Worm (Caenorhabditis elegans) whole organism, L1 larva: Measurements from ENCODE around the gene egl-27.
A peak's percentile ranks its signal among the peaks of the same experiment; 100 is the strongest.

Experiments used
- C04F5.9 ChIP-seq: sonication (generic microtip); optimal IDR thresholded peaks from 2 replicates; lab custom pipeline; 2016; ENCODE audit warnings: missing genetic modification characterization, missing compliant biosample characterization
- C16A3.4 ChIP-seq: fragments of 150-350 bp; optimal IDR thresholded peaks from 2 replicates; lab custom pipeline; 2014; ENCODE audit warnings: missing biosample characterization, missing genetic modification characterization
- F16B12.6 ChIP-seq: fragments of 150-350 bp; optimal IDR thresholded peaks from 2 replicates; lab custom pipeline; 2014; ENCODE audit warnings: missing biosample characterization, missing genetic modification characterization
- aha-1 ChIP-seq: fragments of 150-350 bp; optimal IDR thresholded peaks from 2 replicates; lab custom pipeline; 2014; ENCODE audit warnings: missing biosample characterization, missing genetic modification characterization
- ama-1 ChIP-seq: fragments of 150-350 bp; optimal IDR thresholded peaks from 2 replicates; lab custom pipeline; 2014
- blmp-1 ChIP-seq: fragments of 150-350 bp; optimal IDR thresholded peaks from 2 replicates; lab custom pipeline; 2014; ENCODE audit warnings: missing biosample characterization, missing genetic modification characterization
- ceh-63 ChIP-seq: fragments of 200-800 bp; sonication (Bioruptor generic); optimal IDR thresholded peaks from 2 replicates; lab custom pipeline; 2018; ENCODE audit warnings: mild to moderate bottlenecking, missing genetic modification characterization, missing compliant biosample characterization
- ceh-88 ChIP-seq: fragments of 200-800 bp; sonication (Bioruptor generic); IDR thresholded peaks from 2 replicates; pipeline ENCODE4 v1.3.6; 2022; ENCODE audit warnings: missing genetic modification characterization, missing compliant biosample characterization
- ces-1 ChIP-seq: fragments of 150-350 bp; optimal IDR thresholded peaks from 2 replicates; lab custom pipeline; 2014; ENCODE audit warnings: missing biosample characterization, missing genetic modification reagents, missing genetic modification characterization
- dpl-1 ChIP-seq, 3 experiments: fragments of 150-350 bp in 2 of 3; sonication (generic microtip) in 1 of 3; optimal IDR thresholded peaks; 2 replicates each; lab custom pipeline; 2014 to 2017; ENCODE audit warnings: missing biosample characterization in 3 of 3, missing genetic modification characterization in 3 of 3, missing genetic modification reagents in 3 of 3
- dsc-1 ChIP-seq: sonication (generic microtip); optimal IDR thresholded peaks from 2 replicates; lab custom pipeline; 2016; ENCODE audit warnings: mild to moderate bottlenecking, missing genetic modification characterization, missing compliant biosample characterization
- efl-1 ChIP-seq, 4 experiments: fragments of 150-350 bp; optimal IDR thresholded peaks in 3 of 4; peaks in 1 of 4; 1 replicate in 1 of 4; 2 replicates in 3 of 4; lab custom pipeline; 2014; ENCODE audit warnings: missing biosample characterization in 2 of 4, missing genetic modification characterization in 2 of 4, missing genetic modification reagents in 2 of 4
- egl-13 ChIP-seq: sonication (generic microtip); optimal IDR thresholded peaks from 2 replicates; lab custom pipeline; 2016; ENCODE audit warnings: missing genotype, missing genetic modification reagents, missing genetic modification characterization, missing compliant biosample characterization
- egl-27 ChIP-seq, 2 experiments: fragments of 150-350 bp in 1 of 2; sonication (generic microtip); optimal IDR thresholded peaks; 3 replicates each; lab custom pipeline; 2017 to 2018; ENCODE audit warnings: missing biosample characterization in 2 of 2, missing genetic modification characterization in 2 of 2, missing genetic modification reagents in 2 of 2
- elt-2 ChIP-seq: sonication (generic microtip); optimal IDR thresholded peaks from 2 replicates; lab custom pipeline; 2016; ENCODE audit warnings: missing genetic modification characterization, mild to moderate bottlenecking, inconsistent platforms, missing compliant biosample characterization, missing genetic modification reagents
- fkh-4 ChIP-seq: sonication (generic microtip); optimal IDR thresholded peaks from 2 replicates; lab custom pipeline; 2016; ENCODE audit warnings: missing compliant biosample characterization, missing genetic modification characterization, borderline replicate concordance
- fkh-8 ChIP-seq: sonication (generic microtip); optimal IDR thresholded peaks from 2 replicates; lab custom pipeline; 2016; ENCODE audit warnings: mild to moderate bottlenecking, missing genetic modification characterization, missing compliant biosample characterization
- grh-1 ChIP-seq: fragments of 200-800 bp; sonication (Bioruptor generic); IDR thresholded peaks from 2 replicates; pipeline ENCODE4 v1.3.6; 2022; ENCODE audit warnings: missing genetic modification reagents, missing genetic modification characterization, missing compliant biosample characterization
- hlh-17 ChIP-seq: fragments of 200-800 bp; sonication (Bioruptor generic); optimal IDR thresholded peaks from 2 replicates; lab custom pipeline; 2018; ENCODE audit warnings: missing genetic modification characterization, mild to moderate bottlenecking, missing compliant biosample characterization, moderate library complexity, borderline replicate concordance
- hlh-4 ChIP-seq: sonication (generic microtip); optimal IDR thresholded peaks from 2 replicates; lab custom pipeline; 2016; ENCODE audit warnings: mild to moderate bottlenecking, missing genetic modification characterization, missing compliant biosample characterization
- hpl-2 ChIP-seq: fragments of 150-350 bp; optimal IDR thresholded peaks from 2 replicates; lab custom pipeline; 2014; ENCODE audit warnings: missing biosample characterization, missing genetic modification reagents, missing genetic modification characterization
- irx-1 ChIP-seq: sonication (generic microtip); optimal IDR thresholded peaks from 2 replicates; lab custom pipeline; 2016; ENCODE audit warnings: missing genetic modification characterization, missing compliant biosample characterization
- jun-1 ChIP-seq: fragments of 150-350 bp; optimal IDR thresholded peaks from 2 replicates; lab custom pipeline; 2014; ENCODE audit warnings: missing biosample characterization, missing genetic modification reagents, missing genetic modification characterization
- lin-13 ChIP-seq: fragments of 150-350 bp; optimal IDR thresholded peaks from 2 replicates; lab custom pipeline; 2014; ENCODE audit warnings: missing biosample characterization, missing genetic modification reagents, missing genetic modification characterization
- lin-14 ChIP-seq: fragments of 200-800 bp; sonication (Bioruptor generic); optimal IDR thresholded peaks from 2 replicates; lab custom pipeline; 2018; ENCODE audit warnings: mild to moderate bottlenecking, missing genetic modification characterization, moderate library complexity, missing compliant biosample characterization
- lin-35 ChIP-seq, 2 experiments: fragments of 150-350 bp; optimal IDR thresholded peaks; 2 replicates each; lab custom pipeline; 2014; ENCODE audit warnings: missing biosample characterization in 2 of 2, missing genetic modification characterization in 2 of 2, missing genetic modification reagents in 2 of 2
- lir-3 ChIP-seq: sonication (generic microtip); optimal IDR thresholded peaks from 2 replicates; lab custom pipeline; 2016; ENCODE audit warnings: mild to moderate bottlenecking, missing genetic modification characterization, moderate library complexity, missing compliant biosample characterization; ENCODE audit not compliant: poor library complexity
- lsy-2 ChIP-seq, 2 experiments: fragments of 150-350 bp; optimal IDR thresholded peaks; 2 replicates each; lab custom pipeline; 2014; ENCODE audit warnings: missing biosample characterization in 2 of 2, missing genetic modification characterization in 2 of 2
- mdl-1 ChIP-seq, 2 experiments: fragments of 150-350 bp; optimal IDR thresholded peaks; 2 replicates each; lab custom pipeline; 2014 to 2017; ENCODE audit warnings: missing biosample characterization in 2 of 2, missing genetic modification characterization in 2 of 2, inconsistent platforms in 1 of 2
- nhr-20 ChIP-seq: sonication (generic microtip); optimal IDR thresholded peaks from 2 replicates; lab custom pipeline; 2016; ENCODE audit warnings: mild to moderate bottlenecking, missing genetic modification characterization, missing compliant biosample characterization
- nhr-237 ChIP-seq: fragments of 150-350 bp; optimal IDR thresholded peaks from 2 replicates; lab custom pipeline; 2014; ENCODE audit warnings: missing biosample characterization, missing genetic modification characterization
- nhr-47 ChIP-seq: sonication (generic microtip); optimal IDR thresholded peaks from 2 replicates; lab custom pipeline; 2016; ENCODE audit warnings: mild to moderate bottlenecking, missing genetic modification characterization, moderate library complexity, missing compliant biosample characterization
- nhr-71 ChIP-seq: sonication (generic microtip); optimal IDR thresholded peaks from 2 replicates; lab custom pipeline; 2016; ENCODE audit warnings: mild to moderate bottlenecking, missing genetic modification characterization, moderate library complexity, missing compliant biosample characterization
- nhr-84 ChIP-seq: sonication (generic microtip); optimal IDR thresholded peaks from 2 replicates; lab custom pipeline; 2017; ENCODE audit warnings: missing biosample characterization, missing genetic modification characterization
- nhr-85 ChIP-seq: sonication (generic microtip); peaks from one replicate; lab custom pipeline; 2016; ENCODE audit warnings: missing genetic modification characterization, inconsistent platforms, missing compliant biosample characterization
- nhr-90 ChIP-seq: sonication (generic microtip); optimal IDR thresholded peaks from 2 replicates; lab custom pipeline; 2016; ENCODE audit warnings: mild to moderate bottlenecking, missing genetic modification characterization, missing compliant biosample characterization; ENCODE audit not compliant: poor library complexity
- skn-1 ChIP-seq: fragments of 150-350 bp; optimal IDR thresholded peaks from 2 replicates; lab custom pipeline; 2014; ENCODE audit warnings: missing biosample characterization, missing genetic modification characterization
- snpc-4 ChIP-seq: fragments of 150-350 bp; optimal IDR thresholded peaks from 2 replicates; lab custom pipeline; 2014; ENCODE audit warnings: missing biosample characterization, missing genetic modification characterization
- snu-23 ChIP-seq: sonication (generic microtip); optimal IDR thresholded peaks from 2 replicates; lab custom pipeline; 2016; ENCODE audit warnings: missing genetic modification characterization, missing compliant biosample characterization
- sox-4 ChIP-seq: sonication (generic microtip); optimal IDR thresholded peaks from 2 replicates; lab custom pipeline; 2016; ENCODE audit warnings: missing genetic modification characterization, missing compliant biosample characterization
- sptf-1 ChIP-seq: fragments of 150-350 bp; optimal IDR thresholded peaks from 2 replicates; lab custom pipeline; 2014; ENCODE audit warnings: missing biosample characterization, missing genetic modification characterization
- sup-37 ChIP-seq: fragments of 200-800 bp; sonication (Bioruptor generic); optimal IDR thresholded peaks from 2 replicates; lab custom pipeline; 2018; ENCODE audit warnings: mild to moderate bottlenecking, missing genetic modification characterization, missing compliant biosample characterization
- tbx-2 ChIP-seq: sonication (generic microtip); optimal IDR thresholded peaks from 2 replicates; lab custom pipeline; 2016; ENCODE audit warnings: missing genetic modification characterization, missing compliant biosample characterization
- unc-130 ChIP-seq: fragments of 150-350 bp; optimal IDR thresholded peaks from 2 replicates; lab custom pipeline; 2017; ENCODE audit warnings: missing biosample characterization, missing genetic modification characterization, inconsistent platforms
- unc-30 ChIP-seq: sonication (generic microtip); optimal IDR thresholded peaks from 2 replicates; lab custom pipeline; 2017; ENCODE audit warnings: missing biosample characterization, missing genetic modification characterization
- unc-86 ChIP-seq: sonication (generic microtip); optimal IDR thresholded peaks from 2 replicates; lab custom pipeline; 2016; ENCODE audit warnings: missing genetic modification characterization, missing compliant biosample characterization
- unc-98 ChIP-seq: fragments of 200-800 bp; sonication (Bioruptor generic); IDR thresholded peaks from 2 replicates; pipeline ENCODE4 v1.3.6; 2022; ENCODE audit warnings: missing genetic modification characterization, missing compliant biosample characterization
- xbp-1 ChIP-seq: sonication (generic microtip); optimal IDR thresholded peaks from 2 replicates; lab custom pipeline; 2016; ENCODE audit warnings: missing genetic modification characterization, missing compliant biosample characterization
- zag-1 ChIP-seq: fragments of 150-350 bp; optimal IDR thresholded peaks from 2 replicates; lab custom pipeline; 2014; ENCODE audit warnings: missing biosample characterization, missing genetic modification characterization

The egl-27 gene

ce11 chrII:6838977-6839376 is 4.2 kb downstream of the egl-27 start (continued):
- peak; percentile 9 for TF ChIP-seq lin-13
- TF ChIP-seq xbp-1 (tag; lab: Kevin White, UChicago) = peak; percentile 43
- peak; percentile 66 for TF ChIP-seq nhr-47
- peak; percentile 93 for TF ChIP-seq nhr-85 (tag; lab: Kevin White, UChicago)
- peak; percentile 90 for TF ChIP-seq lin-14 (GFP tag; lab: Kevin White, UChicago)
- TF ChIP-seq lsy-2 (tag; optimal IDR thresholded peaks at IDR 0.05; lab: Kevin White, UChicago) = peak; percentile 47 to 63
- TF ChIP-seq C04F5.9 (tag; lab: Kevin White, UChicago) = no peak
- TF ChIP-seq lir-3 = no peak
- TF ChIP-seq snpc-4 (tag; lab: Kevin White, UChicago) = no peak
- peak; percentile 70 for TF ChIP-seq dsc-1
- peak; percentile 68 for TF ChIP-seq irx-1
- peak; percentile 74 for TF ChIP-seq snu-23 (GFP tag; lab: Kevin White, UChicago)
- TF ChIP-seq unc-86 = peak; percentile 15
- no peak for TF ChIP-seq dpl-1 (GFP tag; optimal IDR thresholded peaks at IDR 0.05; lab: Kevin White, UChicago)
- peak; percentile 14 to 46 for TF ChIP-seq lin-35 (GFP tag; optimal IDR thresholded peaks at IDR 0.05; lab: Kevin White, UChicago)

ce11 chrII:6840663-6841062 is 5.9 kb downstream of the egl-27 start:
- TF ChIP-seq lin-35 (GFP tag; optimal IDR thresholded peaks at IDR 0.05; lab: Kevin White, UChicago) (no peak), unc-30 (tag; lab: Kevin White, UChicago) (no peak), blmp-1 (tag; lab: Kevin White, UChicago) (no peak), egl-13 (tag; lab: Kevin White, UChicago) (no peak), fkh-8 (no peak), xbp-1 (tag; lab: Kevin White, UChicago) (no peak), sox-4 (tag; lab: Kevin White, UChicago) (no peak), unc-86 (no peak), lin-14 (GFP tag; lab: Kevin White, UChicago) (no peak), efl-1 (optimal IDR thresholded peaks at IDR 0.05; lab: Kevin White, UChicago) (no peak), efl-1 (GFP tag; optimal IDR thresholded peaks at IDR 0.05 in 1 of 2; lab: Kevin White, UChicago) (no peak), dpl-1 (GFP tag; optimal IDR thresholded peaks at IDR 0.05; lab: Kevin White, UChicago) (no peak)

- TF ChIP-seq ama-1 (lab: Kevin White, UChicago) (no peak), hlh-4 (tag; lab: Kevin White, UChicago) (no peak), xbp-1 (tag; lab: Kevin White, UChicago) (no peak), hpl-2 (no peak), unc-130 (no peak), nhr-237 (tag; lab: Kevin White, UChicago) (no peak), nhr-20 (tag; lab: Kevin White, UChicago) (peak; percentile 40), skn-1 (tag; lab: Kevin White, UChicago) (no peak), ceh-63 (GFP tag; lab: Kevin White, UChicago) (no peak), fkh-4 (tag; lab: Kevin White, UChicago) (no peak), lir-3 (no peak), grh-1 (GFP tag; lab: Robert Waterston, UW) (no peak), jun-1 (tag; lab: Kevin White, UChicago) (no peak), ces-1 (GFP tag; lab: Kevin White, UChicago) (no peak), elt-2 (tag; lab: Kevin White, UChicago) (no peak), aha-1 (tag; lab: Kevin White, UChicago) (no peak), zag-1 (tag; lab: Kevin White, UChicago) (no peak), nhr-90 (no peak), hlh-17 (GFP tag; lab: Kevin White, UChicago) (no peak), sup-37 (GFP tag; lab: Kevin White, UChicago) (no peak), snu-23 (GFP tag; lab: Kevin White, UChicago) (peak; percentile 18), F16B12.6 (no peak), nhr-84 (tag; lab: Kevin White, UChicago) (no peak), unc-98 (GFP tag; lab: Robert Waterston, UW) (no peak), sptf-1 (no peak), irx-1 (no peak), egl-27 (tag; optimal IDR thresholded peaks at IDR 0.05; lab: Kevin White, UChicago) (no peak), mdl-1 (tag; optimal IDR thresholded peaks at IDR 0.05; lab: Kevin White, UChicago) (no peak), C16A3.4 (tag; lab: Kevin White, UChicago) (no peak), tbx-2 (tag; lab: Kevin White, UChicago) (no peak), nhr-71 (tag; lab: Kevin White, UChicago) (peak; percentile 68), egl-13 (tag; lab: Kevin White, UChicago) (no peak), ceh-88 (no peak)
Observed at ce11 chrII:6841102-6841501, 6.3 kb downstream of the egl-27 start.
